Worm (Caenorhabditis elegans): ENCODE results near the gene mib-1.

ce11 chrIII:11268532-11268931 lies 21.9 kb downstream of the mib-1 start:
- TF ChIP-seq ama-1 (optimal IDR thresholded peaks at IDR 0.05) (no peak), ceh-48 (tag; optimal IDR thresholded peaks at IDR 0.05) (no peak), hlh-30 (tag; optimal IDR thresholded peaks at IDR 0.05; ENCODE audit: insufficient read depth) (no peak), elt-2 (tag; optimal IDR thresholded peaks at IDR 0.05) (no peak), ceh-31 (tag; optimal IDR thresholded peaks at IDR 0.05) (no peak), pat-9 (tag; optimal IDR thresholded peaks at IDR 0.05) (no peak)
